Worm (Caenorhabditis elegans): Measurements from ENCODE around the gene lec-5.

ce11 chrII:5860621-5861020 is 19.7 kb upstream of the lec-5 start:
- no peak for TF ChIP-seq B0310.2 (tag; optimal IDR thresholded peaks at IDR 0.05)
- no peak for TF ChIP-seq aly-1 (tag; optimal IDR thresholded peaks at IDR 0.05)
- no peak for TF ChIP-seq tra-4 (tag; optimal IDR thresholded peaks at IDR 0.05)
- no peak for TF ChIP-seq hmg-4 (GFP tag; optimal IDR thresholded peaks at IDR 0.05)
- TF ChIP-seq tbx-11 (GFP tag; IDR thresholded peaks at IDR 0.05), result no peak
- TF ChIP-seq hmbx-1 (tag; optimal IDR thresholded peaks at IDR 0.05), result no peak
- no peak for TF ChIP-seq ama-1 (optimal IDR thresholded peaks at IDR 0.05)
- TF ChIP-seq scrt-1 (GFP tag; IDR thresholded peaks at IDR 0.05), result no peak
- no peak for TF ChIP-seq hnd-1 (tag; optimal IDR thresholded peaks at IDR 0.05)
- no peak for TF ChIP-seq ceh-36 (tag; optimal IDR thresholded peaks at IDR 0.05)
- no peak for TF ChIP-seq flt-1 (GFP tag; IDR thresholded peaks at IDR 0.05)
- no peak for TF ChIP-seq ets-7 (tag; optimal IDR thresholded peaks at IDR 0.05)
- TF ChIP-seq sea-1 (GFP tag; conservative IDR thresholded peaks at IDR 0.05), result no peak
